Fruit fly (Drosophila melanogaster): ENCODE data around the gene CG5217.

CG5217 gene

DNA sequence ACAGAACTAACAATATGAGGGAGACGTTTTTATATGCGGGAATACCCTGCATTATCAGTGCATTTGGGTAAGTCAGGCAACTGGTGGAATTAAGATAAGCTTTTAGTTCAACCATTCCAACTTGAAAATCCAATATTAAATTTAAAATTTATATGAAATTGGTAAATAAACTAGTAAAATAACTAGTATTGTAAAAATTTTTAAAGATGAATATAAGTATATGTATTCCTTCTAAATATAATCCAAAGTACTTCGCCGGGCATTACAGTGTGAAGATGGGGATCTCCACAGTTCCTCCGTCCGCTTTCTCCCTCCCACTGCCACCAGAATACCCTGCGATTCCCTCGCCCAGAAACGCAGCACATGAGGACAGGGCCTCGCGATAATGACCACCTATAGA, 34.9 kb upstream of the CG5217 start:
- TF ChIP-seq CG15710 (tag; optimal IDR thresholded peaks at IDR 0.05) (peak; percentile 43), CG9948 (tag; optimal IDR thresholded peaks at IDR 0.05) (peak; percentile 69), CG8159 (tag; optimal IDR thresholded peaks at IDR 0.05) (peak; percentile 56), Snoo (tag; optimal IDR thresholded peaks at IDR 0.05) (no peak), rn (GFP tag; IDR thresholded peaks at IDR 0.05) (no peak), CG17806 (tag; optimal IDR thresholded peaks at IDR 0.05) (peak; percentile 46), CG34367 (tag; optimal IDR thresholded peaks at IDR 0.05) (peak; percentile 36), EcR (GFP tag; optimal IDR thresholded peaks at IDR 0.05) (no peak)

DNA sequence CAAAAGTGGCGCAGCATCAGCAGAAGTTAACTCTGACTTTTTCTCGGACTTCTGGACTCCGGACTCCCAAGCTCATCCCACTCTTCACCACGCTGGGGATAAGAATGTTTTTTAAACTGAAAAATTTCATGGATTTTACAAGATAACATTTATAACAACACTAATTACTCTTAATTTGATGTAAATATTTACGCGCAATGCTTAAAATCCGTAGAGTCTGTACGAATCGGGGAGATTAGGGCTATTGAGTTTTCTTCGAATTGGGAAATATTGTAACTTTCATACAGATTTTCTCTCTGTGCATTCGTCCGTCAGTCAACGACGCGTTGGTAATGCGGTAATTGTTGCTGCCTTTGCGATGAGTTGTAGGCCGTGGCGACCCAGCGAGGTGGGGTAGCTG, 34.3 kb upstream of the CG5217 start:
- TF ChIP-seq EcR (GFP tag; optimal IDR thresholded peaks at IDR 0.05): no peak
- TF ChIP-seq CG10348 (GFP tag; IDR thresholded peaks at IDR 0.05): no peak
- peak; percentile 68 for TF ChIP-seq Snoo (tag; optimal IDR thresholded peaks at IDR 0.05)
- TF ChIP-seq CG9948 (tag; optimal IDR thresholded peaks at IDR 0.05): peak; percentile 74
- TF ChIP-seq CG14655 (GFP tag; optimal IDR thresholded peaks at IDR 0.05): no peak
- TF ChIP-seq rn (GFP tag; IDR thresholded peaks at IDR 0.05): no peak
- TF ChIP-seq CG15710 (tag; optimal IDR thresholded peaks at IDR 0.05): peak; percentile 80
- TF ChIP-seq CG17806 (tag; optimal IDR thresholded peaks at IDR 0.05): peak; percentile 68
- no peak for TF ChIP-seq fd96Ca (GFP tag; IDR thresholded peaks at IDR 0.05)
- TF ChIP-seq CG8159 (tag; optimal IDR thresholded peaks at IDR 0.05): peak; percentile 79
- TF ChIP-seq gl (tag; optimal IDR thresholded peaks at IDR 0.05): peak; percentile 71
- TF ChIP-seq CG12605 (GFP tag; IDR thresholded peaks at IDR 0.05): no peak
- TF ChIP-seq D1 (tag; optimal IDR thresholded peaks at IDR 0.05): peak; percentile 22
- peak; percentile 45; the same call in 1 of the 3 replicates for TF ChIP-seq CG4496 (GFP tag; IDR thresholded peaks at IDR 0.05)
- no peak for TF ChIP-seq Ets98B (GFP tag; IDR thresholded peaks at IDR 0.05)
- peak; percentile 76 for TF ChIP-seq CG34367 (tag; optimal IDR thresholded peaks at IDR 0.05)
- TF ChIP-seq CG32121 (GFP tag; IDR thresholded peaks at IDR 0.05): no peak
- no peak for TF ChIP-seq CG13204 (GFP tag; optimal IDR thresholded peaks at IDR 0.05)
- peak; percentile 63 for TF ChIP-seq Pif1A (GFP tag; optimal IDR thresholded peaks at IDR 0.05)
- TF ChIP-seq Pif1B (GFP tag; optimal IDR thresholded peaks at IDR 0.05): peak; percentile 52
- no peak for TF ChIP-seq CG8301 (tag; optimal IDR thresholded peaks at IDR 0.05)

DNA sequence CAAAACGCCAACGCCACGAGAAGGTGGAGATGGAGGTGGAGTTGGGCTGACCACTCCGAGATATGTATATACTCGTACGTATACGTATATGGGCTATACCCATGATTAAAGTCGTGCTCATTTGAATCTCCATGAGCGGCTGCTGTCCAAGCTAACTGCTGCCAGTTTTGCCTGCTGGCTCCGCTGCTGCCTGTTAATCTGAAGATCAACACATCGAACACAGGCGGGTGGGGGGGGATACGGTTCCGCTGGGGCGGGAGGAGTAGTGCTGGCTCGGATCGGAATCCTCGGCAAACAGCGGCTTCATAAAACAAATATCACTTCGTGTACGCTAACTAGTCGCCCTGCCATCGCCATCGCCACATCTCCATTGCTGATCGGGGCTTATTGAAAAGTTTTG, 28.2 kb upstream of the CG5217 start:
- TF ChIP-seq CG13204 (GFP tag; optimal IDR thresholded peaks at IDR 0.05) (peak; percentile 55), D1 (tag; optimal IDR thresholded peaks at IDR 0.05) (no peak), CG17806 (tag; optimal IDR thresholded peaks at IDR 0.05) (no peak), CG8301 (tag; optimal IDR thresholded peaks at IDR 0.05) (no peak)

DNA sequence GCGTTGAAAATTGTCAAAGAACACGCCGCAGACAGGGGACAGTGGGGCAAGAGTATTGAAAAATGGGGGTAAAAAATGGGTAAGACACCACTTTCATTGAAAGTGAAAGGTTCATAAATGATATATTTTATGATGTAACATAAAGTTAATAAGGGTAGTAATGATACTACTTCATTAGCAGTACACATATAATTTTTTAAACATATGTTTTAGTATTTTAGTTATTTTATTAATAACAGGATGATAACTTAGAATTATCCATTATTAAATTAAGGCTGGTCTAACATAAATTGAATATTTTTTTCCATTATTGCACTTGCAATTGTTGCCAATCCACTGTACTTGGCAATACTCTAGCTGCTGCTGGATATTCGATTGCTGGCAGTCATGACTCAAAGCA, 26.1 kb upstream of the CG5217 start:
- TF ChIP-seq fd96Ca (GFP tag; IDR thresholded peaks at IDR 0.05) (0 out of 3 replicates have a peak, but pooled peaks have one; percentile 29), CG9948 (tag; optimal IDR thresholded peaks at IDR 0.05) (peak; percentile 70), rn (GFP tag; IDR thresholded peaks at IDR 0.05) (0 out of 2 replicates have a peak, but pooled peaks have one; percentile 34), CG8301 (tag; optimal IDR thresholded peaks at IDR 0.05) (peak; percentile 83), CG14655 (GFP tag; optimal IDR thresholded peaks at IDR 0.05) (peak; percentile 85), CG32121 (GFP tag; IDR thresholded peaks at IDR 0.05) (peak; percentile 62; the same call in 1 of the 2 replicates), D1 (tag; optimal IDR thresholded peaks at IDR 0.05) (no peak), gl (tag; optimal IDR thresholded peaks at IDR 0.05) (no peak), CG4496 (GFP tag; IDR thresholded peaks at IDR 0.05) (peak; percentile 75; the same call in 2 of the 3 replicates), EcR (GFP tag; optimal IDR thresholded peaks at IDR 0.05) (no peak), Ets98B (GFP tag; IDR thresholded peaks at IDR 0.05) (peak; percentile 30; the same call in 1 of the 2 replicates), CG34367 (tag; optimal IDR thresholded peaks at IDR 0.05) (peak; percentile 64), Pif1B (GFP tag; optimal IDR thresholded peaks at IDR 0.05) (peak; percentile 42), CG13204 (GFP tag; optimal IDR thresholded peaks at IDR 0.05) (peak; percentile 47), Pif1A (GFP tag; optimal IDR thresholded peaks at IDR 0.05) (peak; percentile 48), CG17806 (tag; optimal IDR thresholded peaks at IDR 0.05) (peak; percentile 59), CG12605 (GFP tag; IDR thresholded peaks at IDR 0.05) (no peak), CG15710 (tag; optimal IDR thresholded peaks at IDR 0.05) (peak; percentile 70), CG8159 (tag; optimal IDR thresholded peaks at IDR 0.05) (peak; percentile 71), Snoo (tag; optimal IDR thresholded peaks at IDR 0.05) (no peak), CG10348 (GFP tag; IDR thresholded peaks at IDR 0.05) (0 out of 2 replicates have a peak, but pooled peaks have one; percentile 18)

DNA sequence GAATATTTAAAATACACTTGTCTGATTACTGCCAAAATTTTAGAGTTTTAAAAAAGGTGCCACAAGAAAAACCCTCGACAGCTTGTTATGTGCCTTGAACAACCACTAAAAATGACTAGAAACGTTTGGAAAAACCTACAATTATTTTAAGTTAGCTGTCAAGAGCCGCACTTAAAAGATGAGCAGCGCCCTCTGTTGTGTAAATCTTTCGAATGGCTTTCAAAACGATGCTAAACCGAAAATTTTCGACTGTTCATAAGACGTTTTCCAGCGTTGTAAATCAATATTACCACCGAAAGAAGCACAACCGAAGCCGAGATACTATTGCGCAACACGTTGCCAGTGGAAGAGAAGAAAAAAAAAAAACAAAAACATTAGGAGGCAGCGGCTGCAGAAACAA, 23.2 kb upstream of the CG5217 start:
- TF ChIP-seq rn (GFP tag; IDR thresholded peaks at IDR 0.05) (no peak), Ets98B (GFP tag; IDR thresholded peaks at IDR 0.05) (no peak), CG13204 (GFP tag; optimal IDR thresholded peaks at IDR 0.05) (no peak), EcR (GFP tag; optimal IDR thresholded peaks at IDR 0.05) (no peak), Pif1B (GFP tag; optimal IDR thresholded peaks at IDR 0.05) (no peak), fd96Ca (GFP tag; IDR thresholded peaks at IDR 0.05) (no peak), CG12605 (GFP tag; IDR thresholded peaks at IDR 0.05) (no peak)

DNA sequence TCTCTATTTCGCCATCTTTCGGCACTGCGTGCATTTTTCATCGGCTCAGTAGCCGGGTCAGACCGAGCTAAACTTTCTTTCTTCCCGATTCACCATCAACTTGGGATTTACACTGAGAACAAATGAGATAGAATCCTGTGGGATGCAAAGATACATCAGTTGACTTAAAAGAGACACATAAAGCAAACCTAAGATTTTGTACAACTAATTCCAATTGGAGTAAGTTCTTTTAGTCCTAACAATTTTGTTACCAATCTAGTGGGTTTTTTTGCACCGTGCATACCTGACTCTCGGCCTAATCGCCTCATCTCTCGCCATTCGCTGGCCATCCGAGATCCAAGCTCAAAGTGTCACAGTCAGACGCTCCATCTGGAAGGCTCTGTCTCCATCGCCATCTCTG, 16.9 kb upstream of the CG5217 start:
- TF ChIP-seq CG10348 (GFP tag; IDR thresholded peaks at IDR 0.05) (no peak), CG17806 (tag; optimal IDR thresholded peaks at IDR 0.05) (no peak), CG15710 (tag; optimal IDR thresholded peaks at IDR 0.05) (no peak), Snoo (tag; optimal IDR thresholded peaks at IDR 0.05) (no peak), CG13204 (GFP tag; optimal IDR thresholded peaks at IDR 0.05) (no peak), CG14655 (GFP tag; optimal IDR thresholded peaks at IDR 0.05) (peak; percentile 62), EcR (GFP tag; optimal IDR thresholded peaks at IDR 0.05) (no peak), CG34367 (tag; optimal IDR thresholded peaks at IDR 0.05) (no peak), Ets98B (GFP tag; IDR thresholded peaks at IDR 0.05) (peak; percentile 33; the same call in 1 of the 2 replicates), CG9948 (tag; optimal IDR thresholded peaks at IDR 0.05) (no peak), D1 (tag; optimal IDR thresholded peaks at IDR 0.05) (no peak), CG4496 (GFP tag; IDR thresholded peaks at IDR 0.05) (peak; percentile 54; the same call in 2 of the 3 replicates), fd96Ca (GFP tag; IDR thresholded peaks at IDR 0.05) (peak; percentile 67; the same call in 2 of the 3 replicates), rn (GFP tag; IDR thresholded peaks at IDR 0.05) (no peak), Pif1A (GFP tag; optimal IDR thresholded peaks at IDR 0.05) (peak; percentile 39), gl (tag; optimal IDR thresholded peaks at IDR 0.05) (no peak), CG32121 (GFP tag; IDR thresholded peaks at IDR 0.05) (no peak), Pif1B (GFP tag; optimal IDR thresholded peaks at IDR 0.05) (no peak), CG8159 (tag; optimal IDR thresholded peaks at IDR 0.05) (no peak), CG12605 (GFP tag; IDR thresholded peaks at IDR 0.05) (no peak), CG8301 (tag; optimal IDR thresholded peaks at IDR 0.05) (peak; percentile 60)

Measured in whole organism, pupa.